Worm (Caenorhabditis elegans): ENCODE results near the gene F18E3.11.

ce11 chrV:7439807-7440206 is 26.5 kb downstream of the F18E3.11 start, which contains the start of gene try-13:
- no peak for TF ChIP-seq unc-62 (GFP tag; optimal IDR thresholded peaks at IDR 0.05)
- TF ChIP-seq nhr-12 (tag; optimal IDR thresholded peaks at IDR 0.05): no peak
- TF ChIP-seq mls-2 (tag; optimal IDR thresholded peaks at IDR 0.05): no peak
- TF ChIP-seq nhr-28 (tag; optimal IDR thresholded peaks at IDR 0.05): no peak

Measured in whole organism, mixed stage, embryonic.